Worm (Caenorhabditis elegans): ENCODE measurements around the gene nlp-46.

DNA sequence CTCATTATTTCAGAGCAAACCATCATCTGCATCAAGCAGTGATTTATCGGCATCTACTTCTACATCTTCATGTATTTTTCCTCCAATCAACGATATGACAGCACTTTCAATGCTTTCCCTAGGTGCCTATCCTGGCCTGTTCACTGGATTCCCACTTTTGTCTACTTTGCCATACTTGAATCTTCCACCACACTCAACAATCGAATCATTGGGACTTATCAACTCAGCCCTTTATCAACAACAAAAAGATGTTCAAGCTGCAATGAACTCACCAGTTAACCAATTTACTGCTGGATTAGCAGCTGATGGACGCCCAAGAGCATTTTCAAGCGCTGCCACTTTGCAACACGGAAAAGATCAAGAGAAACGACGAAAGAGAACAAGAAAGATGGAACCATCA, 35.1 kb upstream of the nlp-46 start:
- TF ChIP-seq elt-1 (tag; optimal IDR thresholded peaks at IDR 0.05) (no peak), ztf-11 (tag; optimal IDR thresholded peaks at IDR 0.05) (no peak), sma-3 (GFP tag; optimal IDR thresholded peaks at IDR 0.05) (no peak), nhr-23 (tag; optimal IDR thresholded peaks at IDR 0.05) (no peak), unc-62 (GFP tag; optimal IDR thresholded peaks at IDR 0.05) (no peak), Y55F3AM.14 (GFP tag; optimal IDR thresholded peaks at IDR 0.05) (no peak), ama-1 (optimal IDR thresholded peaks at IDR 0.05) (no peak), mab-5 (tag; optimal IDR thresholded peaks at IDR 0.05) (no peak), snpc-4 (tag; optimal IDR thresholded peaks at IDR 0.05) (no peak), peb-1 (tag; optimal IDR thresholded peaks at IDR 0.05) (no peak)

Data from whole organism, L2 larva.